Worm (Caenorhabditis elegans) whole organism, L4/young adult: ENCODE measurements around the gene atg-10.

Experiments used
- W03F9.2 ChIP-seq: fragments of 150-350 bp; optimal IDR thresholded peaks from 2 replicates; lab custom pipeline; 2014; ENCODE audit warnings: missing biosample characterization, missing genetic modification characterization
- dao-5 ChIP-seq: sonication (generic microtip); optimal IDR thresholded peaks from 2 replicates; lab custom pipeline; 2016; ENCODE audit warnings: missing genotype, missing genetic modification characterization, moderate library complexity, missing compliant biosample characterization
- him-1 ChIP-seq: sonication (generic microtip); optimal IDR thresholded peaks from 2 replicates; lab custom pipeline; 2016; ENCODE audit warnings: missing genotype, missing genetic modification reagents, missing genetic modification characterization, missing compliant biosample characterization

The atg-10 gene

DNA sequence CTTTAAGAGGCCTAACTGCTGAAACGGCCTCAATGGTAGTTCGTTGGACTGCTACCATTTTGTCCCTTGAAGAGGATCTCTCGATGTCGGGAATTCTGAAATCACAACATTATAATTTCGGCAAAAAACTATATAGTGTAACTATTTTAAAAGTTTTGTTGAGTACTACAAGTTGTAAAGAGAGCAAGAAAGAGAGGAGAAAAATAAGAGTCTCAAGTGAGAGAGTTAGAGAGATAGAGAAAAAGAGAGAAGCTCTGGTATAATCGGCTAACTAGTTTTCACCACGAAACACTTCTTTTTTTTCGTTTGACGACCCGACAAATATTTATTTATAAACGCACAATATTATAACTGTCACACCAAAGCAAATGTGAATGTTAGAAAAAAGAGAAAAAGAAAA is 21.3 kb upstream of the atg-10 start, which contains the start of gene vab-9:
TSS of gene vab-9 (minus strand) at position 101 of the 400 bp plus-strand sequence.
- TF ChIP-seq him-1 (tag; lab: Kevin White, UChicago): no peak

DNA sequence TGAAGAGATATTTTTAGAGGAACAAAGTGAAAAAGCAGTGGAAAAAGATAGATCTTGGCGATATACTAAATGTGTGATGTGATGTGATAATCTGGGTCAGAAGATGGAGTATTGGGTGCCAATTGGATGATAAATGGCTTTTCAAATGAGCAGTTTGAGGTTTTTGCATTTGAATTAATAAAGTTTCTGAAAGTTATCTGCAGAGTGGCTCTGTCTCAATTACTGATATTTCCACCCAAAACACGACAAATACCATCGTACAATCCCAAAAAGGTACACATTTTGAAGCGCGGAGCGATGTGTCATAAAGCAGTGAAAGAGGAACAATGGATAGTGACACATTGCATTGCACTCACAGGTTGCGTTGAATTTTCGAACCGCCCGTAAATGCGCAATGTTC is 19.4 kb upstream of the atg-10 start:
- TF ChIP-seq him-1 (tag; lab: Kevin White, UChicago) (no peak), W03F9.2 (tag; lab: Kevin White, UChicago) (no peak), dao-5 (tag; lab: Kevin White, UChicago) (no peak)

DNA sequence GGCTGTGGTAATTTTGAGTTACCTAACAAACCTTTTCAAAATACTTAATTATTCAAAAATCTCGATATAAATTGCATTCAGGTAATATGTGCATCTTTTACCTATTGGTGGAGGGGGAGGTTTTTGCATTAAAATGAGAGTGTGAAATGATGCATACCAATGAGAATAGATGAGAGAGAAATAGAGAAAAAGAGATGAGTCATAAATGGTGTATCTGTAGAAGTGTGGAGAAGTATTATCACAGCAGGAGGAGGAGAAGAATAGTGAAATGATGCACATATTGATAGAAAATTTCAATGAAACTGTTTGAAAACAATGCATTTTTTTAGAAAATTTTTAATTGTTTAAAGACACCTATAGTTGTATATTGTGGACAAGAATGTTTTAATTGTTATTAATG is 18.4 kb upstream of the atg-10 start:
- no peak for TF ChIP-seq W03F9.2 (tag; lab: Kevin White, UChicago)
- TF ChIP-seq dao-5 (tag; lab: Kevin White, UChicago): no peak
- no peak for TF ChIP-seq him-1 (tag; lab: Kevin White, UChicago)

- TF ChIP-seq dao-5 (tag; lab: Kevin White, UChicago) (no peak), W03F9.2 (tag; lab: Kevin White, UChicago) (no peak), him-1 (tag; lab: Kevin White, UChicago) (no peak)
Observed at ce11 chrII:8641131-8641530, 17.8 kb upstream of the atg-10 start, which contains the start of gene D2085.7. D2085.7 (plus strand) TSS chrII:8641381.

ce11 chrII:8642376-8642775 is 16.6 kb upstream of the atg-10 start:
- TF ChIP-seq him-1 (tag; lab: Kevin White, UChicago): no peak
- no peak for TF ChIP-seq W03F9.2 (tag; lab: Kevin White, UChicago)
- no peak for TF ChIP-seq dao-5 (tag; lab: Kevin White, UChicago)

- no peak for TF ChIP-seq dao-5 (tag; lab: Kevin White, UChicago)
- TF ChIP-seq W03F9.2 (tag; lab: Kevin White, UChicago): no peak
- TF ChIP-seq him-1 (tag; lab: Kevin White, UChicago): no peak
Observed at ce11 chrII:8643627-8644356, 15.1 kb upstream of the atg-10 start.

DNA sequence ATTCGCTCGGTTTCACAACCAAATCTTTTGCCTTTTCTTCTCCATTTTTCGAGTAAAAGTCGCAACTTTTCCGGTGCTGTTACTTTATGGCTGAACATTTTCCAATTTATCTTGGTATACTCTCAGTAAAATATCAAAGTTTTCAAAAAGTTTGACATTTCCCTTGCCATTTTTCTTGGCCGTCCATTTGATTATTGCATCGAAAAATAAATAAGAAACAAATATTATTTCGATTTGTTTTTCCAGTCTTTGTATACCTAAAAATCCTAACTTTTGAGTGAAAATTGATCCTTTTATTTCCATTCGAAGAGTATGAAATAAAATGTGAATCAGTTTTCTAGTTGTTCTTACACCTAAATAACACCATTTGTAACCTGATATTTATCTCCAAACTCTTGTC is 12.5 kb upstream of the atg-10 start:
- TF ChIP-seq W03F9.2 (tag; lab: Kevin White, UChicago): no peak
- no peak for TF ChIP-seq him-1 (tag; lab: Kevin White, UChicago)
- no peak for TF ChIP-seq dao-5 (tag; lab: Kevin White, UChicago)

DNA sequence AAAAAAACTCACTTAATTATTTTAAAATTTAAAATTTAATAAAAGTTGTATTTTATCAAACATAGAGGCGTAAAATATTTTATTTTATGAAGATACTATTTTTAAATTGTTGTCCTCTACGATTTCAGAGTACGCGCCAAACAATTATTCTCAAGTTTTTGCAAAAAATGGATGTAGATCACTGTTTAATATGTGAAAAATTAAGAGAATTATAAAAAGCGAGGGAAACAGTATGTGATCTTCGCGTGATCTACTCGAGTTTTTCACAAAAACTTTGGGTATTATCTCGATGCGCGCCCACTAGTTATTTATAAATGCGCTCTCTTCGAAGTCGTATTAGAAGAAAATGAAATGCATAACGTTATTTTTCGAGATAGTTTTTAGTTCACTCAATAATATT is 10.1 kb upstream of the atg-10 start:
- no peak for TF ChIP-seq dao-5 (tag; lab: Kevin White, UChicago)
- TF ChIP-seq him-1 (tag; lab: Kevin White, UChicago): no peak
- TF ChIP-seq W03F9.2 (tag; lab: Kevin White, UChicago): no peak

ce11 chrII:8650644-8651159 is 8.2 kb upstream of the atg-10 start, which contains the start of gene pyr-1:
pyr-1 (plus strand) TSS chrII:8651109.
- TF ChIP-seq him-1 (tag; lab: Kevin White, UChicago): no peak
- TF ChIP-seq dao-5 (tag; lab: Kevin White, UChicago): no peak
- TF ChIP-seq W03F9.2 (tag; lab: Kevin White, UChicago): no peak

DNA sequence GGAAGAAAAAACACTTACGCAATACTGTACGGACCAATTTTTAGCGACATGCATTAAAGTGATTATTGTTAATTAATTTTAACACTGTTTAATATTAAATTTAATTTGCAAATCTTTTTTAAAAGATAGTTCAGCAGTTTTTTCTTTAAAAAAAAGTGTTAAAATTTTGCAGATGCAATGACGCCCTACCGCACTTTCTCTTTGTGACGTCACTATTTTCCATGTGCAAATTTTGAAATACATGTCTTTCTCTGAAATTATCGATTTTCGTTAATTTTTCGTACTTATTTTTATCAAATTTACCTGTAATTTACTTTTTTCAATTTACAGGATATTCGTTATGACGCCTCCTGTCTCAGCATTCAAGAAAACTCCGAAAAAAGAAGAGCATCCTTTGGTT is 2.6 kb downstream of the atg-10 start, which contains the start of the genes piga-1 and eif-2Bepsilon:
TSS of gene piga-1 (minus strand) at position 174 of the 400 bp plus-strand sequence.
TSS of gene eif-2Bepsilon (plus strand) at position 331 of the 400 bp plus-strand sequence.
- TF ChIP-seq W03F9.2 (tag; lab: Kevin White, UChicago): no peak
- TF ChIP-seq dao-5 (tag; lab: Kevin White, UChicago): no peak
- no peak for TF ChIP-seq him-1 (tag; lab: Kevin White, UChicago)

- TF ChIP-seq dao-5 (tag; lab: Kevin White, UChicago): no peak
- TF ChIP-seq him-1 (tag; lab: Kevin White, UChicago): no peak
- TF ChIP-seq W03F9.2 (tag; lab: Kevin White, UChicago): no peak
Observed at ce11 chrII:8664533-8664932, 5.6 kb downstream of the atg-10 start, which contains the start of gene etc-1. etc-1 (plus strand) TSS chrII:8664833.

DNA sequence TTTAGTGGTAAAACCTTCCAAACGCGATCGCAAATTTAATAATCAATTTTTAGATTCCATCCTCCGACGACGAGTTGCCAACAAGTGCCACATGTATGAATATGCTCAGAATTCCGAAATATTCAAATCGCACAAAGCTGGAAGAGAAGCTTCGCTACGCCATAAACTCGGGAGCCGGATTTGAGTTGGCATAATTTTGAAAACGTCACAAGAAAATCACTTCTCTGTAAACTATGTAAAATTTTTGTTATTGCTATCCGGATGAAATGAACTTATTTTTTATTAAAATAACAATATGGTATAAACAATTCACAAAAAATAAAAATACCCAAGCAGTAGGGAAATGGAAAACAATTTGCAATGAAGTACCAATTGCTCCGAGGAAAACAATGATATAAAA is 9.9 kb downstream of the atg-10 start:
- TF ChIP-seq dao-5 (tag; lab: Kevin White, UChicago): no peak
- TF ChIP-seq W03F9.2 (tag; lab: Kevin White, UChicago): no peak
- TF ChIP-seq him-1 (tag; lab: Kevin White, UChicago): no peak

- TF ChIP-seq dao-5 (tag; lab: Kevin White, UChicago) (no peak), him-1 (tag; lab: Kevin White, UChicago) (no peak), W03F9.2 (tag; lab: Kevin White, UChicago) (no peak)
Observed at ce11 chrII:8670835-8671234, 11.9 kb downstream of the atg-10 start.

ce11 chrII:8675369-8675768 is 16.4 kb downstream of the atg-10 start:
- TF ChIP-seq him-1 (tag; lab: Kevin White, UChicago) (no peak), W03F9.2 (tag; lab: Kevin White, UChicago) (no peak), dao-5 (tag; lab: Kevin White, UChicago) (no peak)
